Worm (Caenorhabditis elegans) whole organism, L4/young adult: ENCODE data around the gene unc-31.

Experiments
- W03F9.2 ChIP-seq: fragments of 150-350 bp; optimal IDR thresholded peaks from 2 replicates; lab custom pipeline; 2014; ENCODE audit warnings: missing biosample characterization, missing genetic modification characterization
- dao-5 ChIP-seq: sonication (generic microtip); optimal IDR thresholded peaks from 2 replicates; lab custom pipeline; 2016; ENCODE audit warnings: missing genotype, missing genetic modification characterization, moderate library complexity, missing compliant biosample characterization
- him-1 ChIP-seq: sonication (generic microtip); optimal IDR thresholded peaks from 2 replicates; lab custom pipeline; 2016; ENCODE audit warnings: missing genotype, missing genetic modification reagents, missing genetic modification characterization, missing compliant biosample characterization

- TF ChIP-seq him-1 (tag; lab: Kevin White, UChicago) (no peak), dao-5 (tag; lab: Kevin White, UChicago) (no peak), W03F9.2 (no peak)
Observed at ce11 chrIV:12743680-12744079, 30.0 kb upstream of the unc-31 start.
